Worm (Caenorhabditis elegans) whole organism, L3 larva: ENCODE measurements around the gene clec-78.

Experiments
- ama-1 ChIP-seq: fragments of 150-350 bp; optimal IDR thresholded peaks from 2 replicates; lab custom pipeline; 2018
- ceh-82 ChIP-seq: fragments of 150-350 bp; optimal IDR thresholded peaks from 2 replicates; lab custom pipeline; 2014; ENCODE audit warnings: missing biosample characterization, missing genetic modification characterization
- fos-1 ChIP-seq: fragments of 150-350 bp; optimal IDR thresholded peaks from 2 replicates; lab custom pipeline; 2014; ENCODE audit warnings: missing biosample characterization, missing genetic modification characterization
- jun-1 ChIP-seq: fragments of 150-350 bp; optimal IDR thresholded peaks from 2 replicates; lab custom pipeline; 2014; ENCODE audit warnings: missing biosample characterization, missing genetic modification reagents, missing genetic modification characterization
- nhr-11 ChIP-seq: fragments of 150-350 bp; optimal IDR thresholded peaks from 2 replicates; lab custom pipeline; 2014; ENCODE audit warnings: missing biosample characterization, missing genetic modification characterization
- nhr-12 ChIP-seq: fragments of 150-350 bp; optimal IDR thresholded peaks from 2 replicates; lab custom pipeline; 2014; ENCODE audit warnings: missing biosample characterization, missing genetic modification characterization
- pqm-1 ChIP-seq: fragments of 150-350 bp; optimal IDR thresholded peaks from 2 replicates; lab custom pipeline; 2017; ENCODE audit warnings: missing biosample characterization, missing genetic modification characterization, inconsistent platforms
- unc-39 ChIP-seq: sonication (generic microtip); optimal IDR thresholded peaks from 4 replicates; lab custom pipeline; 2017; ENCODE audit warnings: missing biosample characterization, missing genetic modification characterization

DNA sequence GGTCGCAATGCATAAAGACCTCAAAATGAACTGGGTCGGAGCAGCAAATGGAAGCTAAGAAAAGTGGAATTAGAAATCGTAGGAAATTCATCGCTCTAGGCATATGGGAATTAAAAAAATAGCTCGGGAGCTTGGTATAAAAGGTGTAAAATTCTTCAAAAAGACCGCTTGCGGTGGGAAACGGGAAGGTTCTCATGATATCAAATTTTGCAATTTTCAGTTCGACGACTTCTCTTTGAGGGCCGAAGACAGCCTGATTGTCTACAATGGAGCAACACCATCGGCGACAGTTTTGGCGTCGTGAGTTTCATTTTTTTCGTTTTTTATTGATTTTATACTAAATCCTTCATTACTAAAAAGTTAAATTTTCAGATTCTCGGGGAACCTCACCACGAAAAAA lies 9.6 kb downstream of the clec-78 start, which contains the start of gene F47C12.8:
- TF ChIP-seq fos-1 (tag; lab: Kevin White, UChicago): no peak
- TF ChIP-seq jun-1 (tag; lab: Kevin White, UChicago): no peak
- no peak for TF ChIP-seq pqm-1 (tag; lab: Kevin White, UChicago)
- TF ChIP-seq ama-1 (lab: Kevin White, UChicago): no peak
- TF ChIP-seq unc-39 (tag; lab: Kevin White, UChicago): no peak
- TF ChIP-seq nhr-12: no peak
- no peak for TF ChIP-seq nhr-11 (tag; lab: Kevin White, UChicago)
- no peak for TF ChIP-seq ceh-82
